Worm (Caenorhabditis elegans) whole organism, L4/young adult: ENCODE data around the gene cyb-1.

Source experiments
- W03F9.2 ChIP-seq: fragments of 150-350 bp; optimal IDR thresholded peaks from 2 replicates; lab custom pipeline; 2014; ENCODE audit warnings: missing biosample characterization, missing genetic modification characterization
- dao-5 ChIP-seq: sonication (generic microtip); optimal IDR thresholded peaks from 2 replicates; lab custom pipeline; 2016; ENCODE audit warnings: missing genotype, missing genetic modification characterization, moderate library complexity, missing compliant biosample characterization
- him-1 ChIP-seq: sonication (generic microtip); optimal IDR thresholded peaks from 2 replicates; lab custom pipeline; 2016; ENCODE audit warnings: missing genotype, missing genetic modification reagents, missing genetic modification characterization, missing compliant biosample characterization

ce11 chrIV:10695203-10695602, 39.8 kb upstream of the cyb-1 start, which contains the start of gene R102.4:
- TF ChIP-seq dao-5 = no peak
- no peak for TF ChIP-seq him-1
- no peak for TF ChIP-seq W03F9.2
